Worm (Caenorhabditis elegans) whole organism, L1 larva: ENCODE results near the gene K06A9.3.

Experiments
- C34B4.2 ChIP-seq: sonication (generic microtip); optimal IDR thresholded peaks from 2 replicates; lab custom pipeline; 2017; ENCODE audit warnings: mild to moderate bottlenecking, missing genetic modification characterization, missing compliant biosample characterization
- aly-2 ChIP-seq: fragments of 150-350 bp; optimal IDR thresholded peaks from 2 replicates; lab custom pipeline; 2014; ENCODE audit warnings: missing biosample characterization, missing genetic modification characterization
- blmp-1 ChIP-seq: fragments of 150-350 bp; optimal IDR thresholded peaks from 2 replicates; lab custom pipeline; 2014; ENCODE audit warnings: missing biosample characterization, missing genetic modification characterization
- ceh-63 ChIP-seq: fragments of 200-800 bp; sonication (Bioruptor generic); optimal IDR thresholded peaks from 2 replicates; lab custom pipeline; 2018; ENCODE audit warnings: mild to moderate bottlenecking, missing genetic modification characterization, missing compliant biosample characterization
- ceh-8 ChIP-seq: fragments of 200-800 bp; sonication (Bioruptor generic); optimal IDR thresholded peaks from 2 replicates; lab custom pipeline; 2018; ENCODE audit warnings: mild to moderate bottlenecking, missing genetic modification characterization, moderate library complexity, missing compliant biosample characterization
- ceh-88 ChIP-seq: fragments of 200-800 bp; sonication (Bioruptor generic); IDR thresholded peaks from 2 replicates; pipeline ENCODE4 v1.3.6; 2022; ENCODE audit warnings: missing genetic modification characterization, missing compliant biosample characterization
- ces-1 ChIP-seq: fragments of 150-350 bp; optimal IDR thresholded peaks from 2 replicates; lab custom pipeline; 2014; ENCODE audit warnings: missing biosample characterization, missing genetic modification reagents, missing genetic modification characterization
- dsc-1 ChIP-seq: sonication (generic microtip); optimal IDR thresholded peaks from 2 replicates; lab custom pipeline; 2016; ENCODE audit warnings: mild to moderate bottlenecking, missing genetic modification characterization, missing compliant biosample characterization
- efl-1 ChIP-seq, 4 experiments: fragments of 150-350 bp; optimal IDR thresholded peaks in 3 of 4; peaks in 1 of 4; 1 replicate in 1 of 4; 2 replicates in 3 of 4; lab custom pipeline; 2014; ENCODE audit warnings: missing biosample characterization in 2 of 4, missing genetic modification characterization in 2 of 4, missing genetic modification reagents in 2 of 4
- efl-3 ChIP-seq: fragments of 200-800 bp; sonication (Bioruptor generic); optimal IDR thresholded peaks from 2 replicates; lab custom pipeline; 2018; ENCODE audit warnings: mild to moderate bottlenecking, missing genetic modification characterization, missing compliant biosample characterization
- egl-27 ChIP-seq, 2 experiments: fragments of 150-350 bp in 1 of 2; sonication (generic microtip); optimal IDR thresholded peaks; 3 replicates each; lab custom pipeline; 2017 to 2018; ENCODE audit warnings: missing biosample characterization in 2 of 2, missing genetic modification characterization in 2 of 2, missing genetic modification reagents in 2 of 2
- elt-3 ChIP-seq, 6 experiments: fragments of 150-350 bp in 1 of 6; sonication (generic microtip); optimal IDR thresholded peaks; 2 replicates each; lab custom pipeline; 2017 to 2018; ENCODE audit warnings: missing biosample characterization in 6 of 6, missing genetic modification characterization in 6 of 6, inconsistent platforms in 1 of 6
- ets-5 ChIP-seq: fragments of 200-800 bp; sonication (Bioruptor generic); IDR thresholded peaks from 2 replicates; pipeline ENCODE4 v1.3.6; 2022; ENCODE audit warnings: missing genetic modification characterization, missing compliant biosample characterization
- hlh-17 ChIP-seq: fragments of 200-800 bp; sonication (Bioruptor generic); optimal IDR thresholded peaks from 2 replicates; lab custom pipeline; 2018; ENCODE audit warnings: missing genetic modification characterization, mild to moderate bottlenecking, missing compliant biosample characterization, moderate library complexity, borderline replicate concordance
- hlh-4 ChIP-seq: sonication (generic microtip); optimal IDR thresholded peaks from 2 replicates; lab custom pipeline; 2016; ENCODE audit warnings: mild to moderate bottlenecking, missing genetic modification characterization, missing compliant biosample characterization
- hpl-2 ChIP-seq: fragments of 150-350 bp; optimal IDR thresholded peaks from 2 replicates; lab custom pipeline; 2014; ENCODE audit warnings: missing biosample characterization, missing genetic modification reagents, missing genetic modification characterization
- jun-1 ChIP-seq: fragments of 150-350 bp; optimal IDR thresholded peaks from 2 replicates; lab custom pipeline; 2014; ENCODE audit warnings: missing biosample characterization, missing genetic modification reagents, missing genetic modification characterization
- lin-35 ChIP-seq, 2 experiments: fragments of 150-350 bp; optimal IDR thresholded peaks; 2 replicates each; lab custom pipeline; 2014; ENCODE audit warnings: missing biosample characterization in 2 of 2, missing genetic modification characterization in 2 of 2, missing genetic modification reagents in 2 of 2
- mab-9 ChIP-seq: fragments of 200-800 bp; sonication (Bioruptor generic); IDR thresholded peaks from 2 replicates; pipeline ENCODE4 v1.3.6; 2022; ENCODE audit warnings: missing genetic modification reagents, missing genetic modification characterization, missing compliant biosample characterization
- nhr-19 ChIP-seq: fragments of 200-800 bp; sonication (Bioruptor generic); conservative IDR thresholded peaks from 2 replicates; pipeline ENCODE4 v1.3.6; 2022; ENCODE audit warnings: missing genetic modification characterization, missing compliant biosample characterization
- nhr-20 ChIP-seq: sonication (generic microtip); optimal IDR thresholded peaks from 2 replicates; lab custom pipeline; 2016; ENCODE audit warnings: mild to moderate bottlenecking, missing genetic modification characterization, missing compliant biosample characterization
- nhr-237 ChIP-seq: fragments of 150-350 bp; optimal IDR thresholded peaks from 2 replicates; lab custom pipeline; 2014; ENCODE audit warnings: missing biosample characterization, missing genetic modification characterization
- nhr-28 ChIP-seq: fragments of 150-350 bp; optimal IDR thresholded peaks from 2 replicates; lab custom pipeline; 2014; ENCODE audit warnings: missing biosample characterization, missing genetic modification characterization
- nhr-71 ChIP-seq: sonication (generic microtip); optimal IDR thresholded peaks from 2 replicates; lab custom pipeline; 2016; ENCODE audit warnings: mild to moderate bottlenecking, missing genetic modification characterization, moderate library complexity, missing compliant biosample characterization
- nhr-76 ChIP-seq: sonication (generic microtip); optimal IDR thresholded peaks from 2 replicates; lab custom pipeline; 2017; ENCODE audit warnings: missing biosample characterization, missing genetic modification characterization
- nhr-84 ChIP-seq: sonication (generic microtip); optimal IDR thresholded peaks from 2 replicates; lab custom pipeline; 2017; ENCODE audit warnings: missing biosample characterization, missing genetic modification characterization
- pag-3 ChIP-seq: sonication (generic microtip); optimal IDR thresholded peaks from 2 replicates; lab custom pipeline; 2017; ENCODE audit warnings: missing genetic modification characterization, mild to moderate bottlenecking, missing compliant biosample characterization, antibody characterized with exemption, borderline replicate concordance; ENCODE audit not compliant: insufficient read depth
- pqm-1 ChIP-seq: sonication (generic microtip); optimal IDR thresholded peaks from 3 replicates; lab custom pipeline; 2017; ENCODE audit warnings: missing biosample characterization, missing genetic modification characterization
- snu-23 ChIP-seq: sonication (generic microtip); optimal IDR thresholded peaks from 2 replicates; lab custom pipeline; 2016; ENCODE audit warnings: missing genetic modification characterization, missing compliant biosample characterization
- sptf-1 ChIP-seq: fragments of 150-350 bp; optimal IDR thresholded peaks from 2 replicates; lab custom pipeline; 2014; ENCODE audit warnings: missing biosample characterization, missing genetic modification characterization
- sup-37 ChIP-seq: fragments of 200-800 bp; sonication (Bioruptor generic); optimal IDR thresholded peaks from 2 replicates; lab custom pipeline; 2018; ENCODE audit warnings: mild to moderate bottlenecking, missing genetic modification characterization, missing compliant biosample characterization
- swsn-7 ChIP-seq: sonication (generic microtip); optimal IDR thresholded peaks from 2 replicates; lab custom pipeline; 2016; ENCODE audit warnings: missing genetic modification characterization, missing compliant biosample characterization
- tbx-2 ChIP-seq: sonication (generic microtip); optimal IDR thresholded peaks from 2 replicates; lab custom pipeline; 2016; ENCODE audit warnings: missing genetic modification characterization, missing compliant biosample characterization
- unc-30 ChIP-seq: sonication (generic microtip); optimal IDR thresholded peaks from 2 replicates; lab custom pipeline; 2017; ENCODE audit warnings: missing biosample characterization, missing genetic modification characterization
- xbp-1 ChIP-seq: sonication (generic microtip); optimal IDR thresholded peaks from 2 replicates; lab custom pipeline; 2016; ENCODE audit warnings: missing genetic modification characterization, missing compliant biosample characterization
- zag-1 ChIP-seq: fragments of 150-350 bp; optimal IDR thresholded peaks from 2 replicates; lab custom pipeline; 2014; ENCODE audit warnings: missing biosample characterization, missing genetic modification characterization
- ztf-11 ChIP-seq, 2 experiments: sonication (generic microtip); optimal IDR thresholded peaks; 2 replicates each; lab custom pipeline; 2016 to 2017; ENCODE audit warnings: missing genetic modification characterization in 2 of 2, missing biosample characterization in 1 of 2, missing compliant biosample characterization in 1 of 2
- ztf-4 ChIP-seq: fragments of 150-350 bp; optimal IDR thresholded peaks from 2 replicates; lab custom pipeline; 2014; ENCODE audit warnings: missing biosample characterization, missing genetic modification characterization

Gene K06A9.3

DNA sequence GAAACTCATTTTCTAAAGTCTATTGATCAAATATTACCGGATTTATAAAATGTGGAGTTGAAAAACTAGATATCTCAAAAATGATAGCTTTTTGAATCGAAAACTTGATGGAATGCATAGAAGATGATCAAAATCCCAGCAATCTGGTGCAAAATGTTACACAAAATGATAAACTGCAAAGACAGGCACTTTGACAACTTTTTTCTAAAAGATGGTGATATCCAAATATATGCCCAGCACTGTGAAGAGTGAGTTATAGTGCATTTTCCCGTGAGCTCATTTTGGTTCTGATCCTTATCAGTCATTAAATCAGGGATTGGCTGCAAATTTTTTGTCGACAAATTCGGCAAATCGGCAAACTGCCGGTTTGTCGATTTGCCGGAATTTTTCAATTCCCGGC lies at the start of gene K06A9.3:
K06A9.3 (minus strand) TSS at position 101 of the 400 bp plus-strand sequence.
- TF ChIP-seq nhr-71 (tag; lab: Kevin White, UChicago) (no peak), nhr-19 (GFP tag; lab: Robert Waterston, UW) (no peak), mab-9 (no peak), lin-35 (GFP tag; optimal IDR thresholded peaks at IDR 0.05; lab: Kevin White, UChicago) (no peak), hlh-17 (no peak), jun-1 (tag; lab: Kevin White, UChicago) (no peak), ztf-11 (tag; optimal IDR thresholded peaks at IDR 0.05; lab: Kevin White, UChicago) (no peak), nhr-76 (tag; lab: Kevin White, UChicago) (no peak), pqm-1 (no peak), pag-3 (no peak), nhr-237 (tag; lab: Kevin White, UChicago) (no peak), ceh-63 (GFP tag; lab: Kevin White, UChicago) (no peak), ceh-8 (GFP tag; lab: Kevin White, UChicago) (no peak), aly-2 (tag; lab: Kevin White, UChicago) (no peak), efl-1 (optimal IDR thresholded peaks at IDR 0.05; lab: Kevin White, UChicago) (no peak), efl-1 (GFP tag; optimal IDR thresholded peaks at IDR 0.05 in 1 of 2; lab: Kevin White, UChicago) (no peak), hpl-2 (GFP tag; lab: Kevin White, UChicago) (no peak)

DNA sequence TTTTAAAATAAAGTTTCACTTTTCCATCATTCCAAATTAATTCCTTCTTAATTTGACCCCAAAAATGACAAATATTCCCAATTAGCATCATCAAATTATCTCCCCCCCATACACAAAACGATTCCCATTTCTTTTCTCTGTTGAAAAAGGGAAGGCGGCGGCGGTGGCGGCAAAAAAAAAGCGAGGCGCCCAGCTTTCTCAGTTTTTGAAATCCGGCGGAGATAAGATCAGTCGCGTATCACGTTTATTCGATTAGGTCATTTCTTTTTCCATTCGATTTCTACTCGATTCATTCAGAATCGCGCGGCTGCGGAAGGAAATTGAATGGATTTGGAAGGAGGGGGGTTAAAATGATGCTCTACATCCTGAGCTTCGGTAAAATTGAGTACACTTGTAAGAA lies 48.8 kb upstream of the K06A9.3 start:
- TF ChIP-seq elt-3 (tag; optimal IDR thresholded peaks at IDR 0.05; lab: Kevin White, UChicago) (no peak), dsc-1 (tag; lab: Kevin White, UChicago) (no peak), blmp-1 (tag; lab: Kevin White, UChicago) (peak; percentile 96), C34B4.2 (no peak), sup-37 (GFP tag; lab: Kevin White, UChicago) (no peak), zag-1 (no peak)

DNA sequence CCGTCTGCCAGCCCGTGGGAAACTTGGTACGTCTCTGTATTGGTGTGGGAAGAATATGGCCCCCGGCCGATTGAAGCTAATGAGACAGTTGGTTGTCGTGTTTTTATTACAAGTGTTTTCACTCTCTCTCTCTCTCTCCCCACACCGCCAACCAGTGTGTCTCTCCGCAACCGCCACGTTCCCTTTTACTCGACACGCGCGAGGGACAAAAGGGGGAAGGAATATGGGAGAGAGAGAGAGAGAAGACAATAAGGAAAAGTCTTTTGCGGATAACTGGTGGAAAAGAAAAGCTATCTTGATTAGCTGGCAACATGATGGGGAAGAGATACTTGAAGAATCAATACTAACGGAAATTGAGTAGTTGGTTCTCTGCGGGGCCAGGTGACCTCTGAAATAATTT lies 43.5 kb upstream of the K06A9.3 start:
- TF ChIP-seq aly-2 (tag; lab: Kevin White, UChicago) (no peak), blmp-1 (tag; lab: Kevin White, UChicago) (peak; percentile 99)

DNA sequence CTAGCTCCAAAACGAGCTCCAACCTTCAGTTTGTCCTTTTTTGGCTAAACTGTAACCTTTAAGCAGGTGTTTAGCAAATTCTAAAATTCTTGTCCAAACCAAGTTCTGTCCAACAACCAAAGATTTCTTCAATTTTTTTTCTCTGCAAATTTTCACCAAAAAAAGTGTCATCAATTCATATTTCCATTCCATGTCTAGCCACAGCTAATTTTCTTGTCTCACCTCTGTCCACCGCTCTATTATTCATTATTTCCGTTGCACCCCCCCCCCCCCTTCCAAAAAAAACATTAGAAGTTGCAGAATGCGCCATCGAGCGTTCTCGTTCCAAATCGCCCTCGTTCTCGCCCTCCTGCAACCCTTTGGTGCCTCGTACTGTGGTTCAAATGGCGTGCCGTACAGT lies 41.2 kb upstream of the K06A9.3 start, which contains the start of gene wrt-9:
wrt-9 (plus strand) TSS at position 301 of the 400 bp plus-strand sequence.
- TF ChIP-seq swsn-7 (no peak), elt-3 (tag; optimal IDR thresholded peaks at IDR 0.05; lab: Kevin White, UChicago) (no peak), xbp-1 (tag; lab: Kevin White, UChicago) (no peak), nhr-20 (tag; lab: Kevin White, UChicago) (no peak), efl-3 (GFP tag; lab: Kevin White, UChicago) (no peak), ets-5 (GFP tag; lab: Robert Waterston, UW) (no peak), aly-2 (tag; lab: Kevin White, UChicago) (no peak), unc-30 (tag; lab: Kevin White, UChicago) (no peak), snu-23 (GFP tag; lab: Kevin White, UChicago) (no peak), hlh-4 (tag; lab: Kevin White, UChicago) (no peak), nhr-28 (tag; lab: Kevin White, UChicago) (no peak), egl-27 (tag; optimal IDR thresholded peaks at IDR 0.05; lab: Kevin White, UChicago) (no peak), ceh-88 (no peak), ces-1 (no peak), tbx-2 (tag; lab: Kevin White, UChicago) (no peak)

DNA sequence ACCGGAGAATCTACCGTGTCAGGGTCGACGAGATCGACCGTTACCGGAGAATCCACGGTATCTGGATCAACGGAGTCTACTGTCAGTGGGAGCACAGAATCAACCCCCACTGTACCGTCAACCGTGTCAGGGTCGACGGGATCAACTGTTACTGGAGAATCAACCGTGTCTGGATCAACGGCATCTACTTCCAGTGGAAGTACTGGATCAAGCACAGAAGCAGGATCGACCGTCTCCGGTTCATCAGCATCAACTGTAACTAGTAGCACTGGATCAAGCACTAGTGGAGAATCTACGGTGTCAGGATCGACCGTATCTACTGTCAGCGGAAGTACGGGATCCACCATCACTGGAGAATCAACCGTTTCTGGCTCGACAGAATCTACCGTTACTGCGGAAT lies 36.8 kb upstream of the K06A9.3 start, which contains the start of gene H02F09.2:
H02F09.2 (plus strand) TSS at position 301 of the 400 bp plus-strand sequence.
- no peak for TF ChIP-seq sptf-1
- no peak for TF ChIP-seq ztf-4 (tag; lab: Kevin White, UChicago)
- TF ChIP-seq tbx-2 (tag; lab: Kevin White, UChicago) = no peak
- no peak for TF ChIP-seq nhr-84 (tag; lab: Kevin White, UChicago)
- TF ChIP-seq, all 84 proteins: peak for 0
